Fruit fly (Drosophila melanogaster) whole organism, adult: ENCODE results near the gene amx.

Source experiments
- CG11617 ChIP-seq: fragments of 200-800 bp; sonication (Bioruptor generic); optimal IDR thresholded peaks from 2 replicates; lab custom pipeline; 2017; ENCODE audit warnings: mild to moderate bottlenecking, missing biosample characterization, missing genetic modification reagents, missing genetic modification characterization
- CG12768 ChIP-seq: fragments of 200-800 bp; sonication (Bioruptor generic); optimal IDR thresholded peaks from 2 replicates; lab custom pipeline; 2017; ENCODE audit warnings: missing biosample characterization, missing genetic modification characterization, mild to moderate bottlenecking, moderate library complexity, missing genetic modification reagents
- cic ChIP-seq: fragments of 200-800 bp; sonication (Bioruptor generic); optimal IDR thresholded peaks from 2 replicates; lab custom pipeline; 2017; ENCODE audit warnings: missing biosample characterization, mild to moderate bottlenecking, missing genetic modification characterization, moderate library complexity
- kay ChIP-seq: fragments of 200-800 bp; sonication (Bioruptor generic); peaks from one replicate; lab custom pipeline; 2016; ENCODE audit warnings: missing biosample characterization, missing genetic modification characterization, borderline replicate concordance

DNA sequence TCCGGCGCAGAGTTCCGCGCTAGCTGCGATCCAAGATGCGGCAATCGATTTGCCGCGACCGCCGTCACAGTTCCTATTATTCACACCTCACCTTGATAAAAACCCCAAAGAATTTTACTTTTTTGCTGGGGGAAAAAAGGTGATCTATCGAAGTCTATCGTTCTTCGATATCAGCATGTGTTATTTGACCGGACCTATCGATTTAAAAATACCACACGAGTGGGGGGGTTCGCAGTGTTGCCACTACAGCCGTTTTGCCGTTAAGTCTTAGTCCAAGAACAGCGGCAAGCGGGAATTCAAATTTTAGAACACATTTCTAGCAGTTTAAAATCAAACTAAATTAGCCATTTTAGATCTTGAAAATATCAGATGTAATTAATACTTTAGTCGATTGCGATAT lies 14.9 kb downstream of the amx start, which contains the start of gene CG12121:
- TF ChIP-seq kay (GFP tag; lab: Kevin White, UChicago) (no peak), CG12768 (no peak), CG11617 (GFP tag; lab: Kevin White, UChicago) (no peak), cic (GFP tag; lab: Kevin White, UChicago) (no peak)
